Fruit fly (Drosophila melanogaster) whole organism, embryonic: ENCODE results near the gene SrpRbeta.

Experiments used
- Awh ChIP-seq: fragments of 200-800 bp; sonication (Bioruptor generic); IDR thresholded peaks from 2 replicates; pipeline ENCODE4, ENCODE4 v1.3.6; 2022; ENCODE audit warnings: missing biosample characterization, missing genetic modification characterization
- CG11093 ChIP-seq: fragments of 200-800 bp; sonication (Bioruptor generic); IDR thresholded peaks from 3 replicates; pipeline ENCODE4 v1.3.6; 2022; ENCODE audit warnings: missing biosample characterization, missing genetic modification characterization
- CG12104 ChIP-seq: fragments of 200-800 bp; sonication (Bioruptor generic); optimal IDR thresholded peaks from 3 replicates; lab custom pipeline; 2016; ENCODE audit warnings: missing biosample characterization, missing genetic modification characterization
- CG14667 ChIP-seq: fragments of 200-800 bp; sonication (Bioruptor generic); IDR thresholded peaks from 2 replicates; pipeline ENCODE4 v1.3.6; 2022; ENCODE audit warnings: missing biosample characterization, missing genetic modification characterization
- CG15479 ChIP-seq: fragments of 200-800 bp; sonication (Bioruptor generic); optimal IDR thresholded peaks from 3 replicates; lab custom pipeline; 2019; ENCODE audit warnings: missing biosample characterization, mild to moderate bottlenecking, missing genetic modification characterization, moderate library complexity
- CG2199 ChIP-seq: fragments of 200-800 bp; sonication (Bioruptor generic); IDR thresholded peaks from 3 replicates; pipeline ENCODE4 v1.3.6; 2022; ENCODE audit warnings: missing biosample characterization, missing genetic modification characterization
- CG2678 ChIP-seq: fragments of 200-800 bp; sonication (Bioruptor generic); optimal IDR thresholded peaks from 3 replicates; lab custom pipeline; 2019; ENCODE audit warnings: missing biosample characterization, mild to moderate bottlenecking, missing genetic modification characterization, moderate library complexity
- CG2712 ChIP-seq: fragments of 200-800 bp; optimal IDR thresholded peaks from 3 replicates; lab custom pipeline; 2019; ENCODE audit warnings: missing biosample characterization, mild to moderate bottlenecking, missing genetic modification characterization, moderate library complexity
- CG30431 ChIP-seq: fragments of 200-800 bp; sonication (Bioruptor generic); optimal IDR thresholded peaks from 2 replicates; lab custom pipeline; 2017; ENCODE audit warnings: missing biosample characterization, missing genetic modification characterization
- CG31441 ChIP-seq: fragments of 200-800 bp; sonication (Bioruptor generic); IDR thresholded peaks from 2 replicates; pipeline ENCODE4 v1.3.6; 2022; ENCODE audit warnings: missing biosample characterization, missing genetic modification characterization
- CG3726 ChIP-seq: fragments of 200-800 bp; sonication (Bioruptor generic); IDR thresholded peaks from 3 replicates; pipeline ENCODE4, ENCODE4 v1.3.6; 2022; ENCODE audit warnings: missing biosample characterization, missing genetic modification characterization
- CG8765 ChIP-seq: fragments of 200-800 bp; sonication (Bioruptor generic); IDR thresholded peaks from 2 replicates; pipeline ENCODE4 v1.3.6; 2022; ENCODE audit warnings: missing biosample characterization, missing genetic modification characterization
- CG9215 ChIP-seq: fragments of 200-800 bp; sonication (Bioruptor generic); IDR thresholded peaks from 2 replicates; pipeline ENCODE4 v1.3.6; 2022; ENCODE audit warnings: missing biosample characterization, missing genetic modification characterization
- D19A ChIP-seq: fragments of 200-800 bp; optimal IDR thresholded peaks from 3 replicates; lab custom pipeline; 2019; ENCODE audit warnings: missing biosample characterization, mild to moderate bottlenecking, missing genetic modification characterization, moderate library complexity
- Dbx ChIP-seq: fragments of 200-800 bp; sonication (Bioruptor generic); IDR thresholded peaks from 3 replicates; pipeline ENCODE4 v1.3.6; 2022; ENCODE audit warnings: missing biosample characterization, missing genetic modification characterization
- Deaf1 ChIP-seq: fragments of 200-800 bp; optimal IDR thresholded peaks from 3 replicates; lab custom pipeline; 2019; ENCODE audit warnings: missing biosample characterization, mild to moderate bottlenecking, missing genetic modification characterization, moderate library complexity
- Gsc ChIP-seq: fragments of 200-800 bp; sonication (Bioruptor generic); IDR thresholded peaks from 2 replicates; pipeline ENCODE4 v1.3.6; 2022; ENCODE audit warnings: missing biosample characterization, missing genetic modification characterization
- Hr51 ChIP-seq, 2 experiments: fragments of 200-800 bp; sonication (Bioruptor generic); optimal IDR thresholded peaks; 2 replicates in 1 of 2; 3 replicates in 1 of 2; lab custom pipeline; 2016 to 2018; ENCODE audit warnings: missing biosample characterization in 2 of 2, missing genetic modification characterization in 2 of 2, mild to moderate bottlenecking in 1 of 2, moderate library complexity in 1 of 2
- Med ChIP-seq: fragments of 200-800 bp; sonication (Bioruptor generic); peaks from one replicate; lab custom pipeline; 2016; ENCODE audit warnings: missing biosample characterization, missing genetic modification characterization, mild to moderate bottlenecking, inconsistent platforms, moderate library complexity
- Neu2 ChIP-seq: fragments of 200-800 bp; sonication (Bioruptor generic); optimal IDR thresholded peaks from 3 replicates; lab custom pipeline; 2016; ENCODE audit warnings: missing biosample characterization, missing genetic modification characterization, borderline replicate concordance
- Oaz ChIP-seq: fragments of 200-800 bp; sonication (Bioruptor generic); IDR thresholded peaks from 2 replicates; pipeline ENCODE4 v1.3.6; 2022; ENCODE audit warnings: missing biosample characterization, missing genetic modification characterization
- Sox102F ChIP-seq: fragments of 200-800 bp; sonication (Bioruptor generic); optimal IDR thresholded peaks from 2 replicates; lab custom pipeline; 2018; ENCODE audit warnings: missing biosample characterization, mild to moderate bottlenecking, missing genetic modification characterization, moderate library complexity
- Tbp ChIP-seq: fragments of >200 bp; optimal IDR thresholded peaks from 2 replicates; lab custom pipeline; 2018; ENCODE audit warnings: missing biosample characterization, missing genetic modification characterization
- bsh ChIP-seq, 2 experiments: fragments of 200-800 bp; sonication (Bioruptor generic); optimal IDR thresholded peaks; 2 replicates each; lab custom pipeline; 2017 to 2018; ENCODE audit warnings: mild to moderate bottlenecking in 2 of 2, missing biosample characterization in 2 of 2, missing genetic modification characterization in 2 of 2, moderate library complexity in 1 of 2
- ci ChIP-seq: fragments of 200-800 bp; sonication (Bioruptor generic); IDR thresholded peaks from 3 replicates; pipeline ENCODE4 v1.3.6; 2022; ENCODE audit warnings: missing biosample characterization, missing genetic modification characterization
- croc ChIP-seq: fragments of 200-800 bp; sonication (Bioruptor generic); conservative IDR thresholded peaks from 3 replicates; pipeline ENCODE4 v1.3.6; 2022; ENCODE audit warnings: missing biosample characterization, missing genetic modification characterization
- eyg ChIP-seq: fragments of 200-800 bp; sonication (Bioruptor generic); optimal IDR thresholded peaks from 3 replicates; lab custom pipeline; 2016; ENCODE audit warnings: missing biosample characterization, missing genetic modification characterization
- gem ChIP-seq: fragments of 200-800 bp; sonication (Bioruptor generic); optimal IDR thresholded peaks from 2 replicates; lab custom pipeline; 2019; ENCODE audit warnings: missing biosample characterization, mild to moderate bottlenecking, missing genetic modification characterization, moderate library complexity
- grau ChIP-seq: fragments of 200-800 bp; optimal IDR thresholded peaks from 3 replicates; lab custom pipeline; 2019; ENCODE audit warnings: missing biosample characterization, mild to moderate bottlenecking, missing genetic modification characterization, moderate library complexity
- jigr1 ChIP-seq: fragments of 200-800 bp; sonication (Bioruptor generic); IDR thresholded peaks from 3 replicates; pipeline ENCODE4 v1.3.6; 2022; ENCODE audit warnings: missing biosample characterization, missing genetic modification characterization
- jing ChIP-seq: fragments of 200-800 bp; sonication (Bioruptor generic); optimal IDR thresholded peaks from 2 replicates; lab custom pipeline; 2018; ENCODE audit warnings: missing biosample characterization, mild to moderate bottlenecking, missing genetic modification characterization
- luna ChIP-seq: fragments of 200-800 bp; sonication (Bioruptor generic); optimal IDR thresholded peaks from 2 replicates; lab custom pipeline; 2016; ENCODE audit warnings: missing biosample characterization, missing genetic modification characterization
- pzg ChIP-seq: fragments of 200-800 bp; sonication (Bioruptor generic); optimal IDR thresholded peaks from 3 replicates; lab custom pipeline; 2018; ENCODE audit warnings: missing biosample characterization, mild to moderate bottlenecking, missing genetic modification characterization, moderate library complexity
- row ChIP-seq: fragments of 200-800 bp; sonication (Bioruptor generic); IDR thresholded peaks from 3 replicates; pipeline ENCODE4 v1.3.6; 2022; ENCODE audit warnings: missing biosample characterization, missing genetic modification characterization
- sens ChIP-seq: fragments of 200-800 bp; sonication (Bioruptor generic); peaks from one replicate; lab custom pipeline; 2016; ENCODE audit warnings: missing biosample characterization, missing genetic modification characterization
- stc ChIP-seq: fragments of 200-800 bp; sonication (Bioruptor generic); IDR thresholded peaks from 2 replicates; pipeline ENCODE4 v1.3.6; 2022; ENCODE audit warnings: missing biosample characterization, missing genetic modification characterization
- twi ChIP-seq: fragments of 200-800 bp; optimal IDR thresholded peaks from 2 replicates; lab custom pipeline; 2019; ENCODE audit warnings: missing biosample characterization, mild to moderate bottlenecking, missing genetic modification characterization, moderate library complexity
- wdn ChIP-seq: fragments of 200-800 bp; sonication (Bioruptor generic); IDR thresholded peaks from 2 replicates; pipeline ENCODE4 v1.3.6; 2022; ENCODE audit warnings: missing biosample characterization, missing genetic modification characterization
- z ChIP-seq: fragments of 200-800 bp; sonication (Bioruptor generic); IDR thresholded peaks from 3 replicates; pipeline ENCODE4 v1.3.6; 2022; ENCODE audit warnings: missing biosample characterization, missing genetic modification characterization
- zf30C ChIP-seq: fragments of 200-800 bp; sonication (Bioruptor generic); optimal IDR thresholded peaks from 3 replicates; lab custom pipeline; 2018; ENCODE audit warnings: missing biosample characterization, mild to moderate bottlenecking, missing genetic modification characterization

Gene SrpRbeta

dm6 chr3L:8748323-8748722, 28.3 kb upstream of the SrpRbeta start:
- TF ChIP-seq croc (GFP tag; lab: Robert Waterston, UW), result no peak
- peak; percentile 15 for TF ChIP-seq CG2678 (tag; lab: Kevin White, UChicago)
- no peak for TF ChIP-seq CG11093 (GFP tag; lab: Robert Waterston, UW)
- peak in 1 of 2 experiments; percentile 7 for TF ChIP-seq Hr51 (GFP tag; optimal IDR thresholded peaks at IDR 0.05; lab: Kevin White, UChicago)
- TF ChIP-seq Gsc (GFP tag; lab: Robert Waterston, UW), result no peak
- TF ChIP-seq CG30431 (GFP tag; lab: Kevin White, UChicago), result no peak
- TF ChIP-seq Oaz (GFP tag; lab: Robert Waterston, UW), result no peak
- TF ChIP-seq CG15479 (GFP tag; lab: Kevin White, UChicago), result no peak
- peak; percentile 12 for TF ChIP-seq CG2712 (tag; lab: Kevin White, UChicago)
- TF ChIP-seq row (GFP tag; lab: Robert Waterston, UW), result peak; percentile 31; the same call in 1 of the 3 replicates
- no peak for TF ChIP-seq CG9215 (GFP tag; lab: Robert Waterston, UW)
- no peak for TF ChIP-seq stc
- TF ChIP-seq Tbp, result no peak
- peak; percentile 26 for TF ChIP-seq gem (tag; lab: Kevin White, UChicago)
- no peak for TF ChIP-seq Dbx (GFP tag; lab: Robert Waterston, UW)
- TF ChIP-seq bsh (GFP tag; optimal IDR thresholded peaks at IDR 0.05; lab: Kevin White, UChicago), result peak in 1 of 2 experiments; percentile 4
- TF ChIP-seq CG3726 (GFP tag; lab: Robert Waterston, UW), result no peak
- 0 out of 2 replicates have a peak, but pooled peaks have one; percentile 9 for TF ChIP-seq Awh
- peak; percentile 91 for TF ChIP-seq D19A (tag; lab: Kevin White, UChicago)
- peak; percentile 32 for TF ChIP-seq Sox102F
- TF ChIP-seq jing (GFP tag; lab: Kevin White, UChicago), result no peak
- TF ChIP-seq jigr1 (GFP tag; lab: Robert Waterston, UW), result no peak
- TF ChIP-seq sens (GFP tag; lab: Kevin White, UChicago), result peak; percentile 63
- no peak for TF ChIP-seq luna (GFP tag; lab: Kevin White, UChicago)
- no peak for TF ChIP-seq wdn (GFP tag; lab: Robert Waterston, UW)
- no peak for TF ChIP-seq ci (GFP tag; lab: Robert Waterston, UW)
- no peak for TF ChIP-seq eyg
- TF ChIP-seq CG14667, result no peak
- no peak for TF ChIP-seq grau
- TF ChIP-seq CG2199 (GFP tag; lab: Robert Waterston, UW), result no peak
- 0 out of 2 replicates have a peak, but pooled peaks have one; percentile 11 for TF ChIP-seq CG31441 (GFP tag; lab: Robert Waterston, UW)
- no peak for TF ChIP-seq Neu2 (GFP tag; lab: Kevin White, UChicago)
- TF ChIP-seq CG8765 (GFP tag; lab: Robert Waterston, UW), result no peak
- TF ChIP-seq, all 482 proteins: peak for 11

DNA sequence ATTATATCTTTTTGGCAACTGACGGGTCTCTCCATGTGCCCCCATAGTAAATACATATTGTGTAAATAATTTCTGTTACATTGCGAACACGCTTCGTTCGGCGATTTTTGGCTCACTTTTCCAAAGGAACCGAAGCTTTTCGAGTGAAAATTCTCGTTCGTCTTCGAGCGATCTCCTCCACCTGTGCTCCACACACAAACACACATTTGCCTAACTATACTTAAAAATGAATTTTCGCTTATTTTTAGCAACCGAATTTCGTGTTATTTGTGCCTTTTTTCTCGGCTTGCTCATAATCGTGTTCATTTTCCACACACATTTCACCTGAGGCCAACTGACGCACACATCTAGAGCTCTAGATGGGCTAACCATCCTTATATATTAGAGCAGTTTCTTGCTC, 26.5 kb upstream of the SrpRbeta start:
- TF ChIP-seq zf30C, result no peak
- TF ChIP-seq pzg (GFP tag; lab: Kevin White, UChicago), result no peak
- TF ChIP-seq twi, result no peak
- no peak for TF ChIP-seq ci (GFP tag; lab: Robert Waterston, UW)
- TF ChIP-seq Neu2 (GFP tag; lab: Kevin White, UChicago), result no peak
- peak; percentile 62 for TF ChIP-seq Deaf1 (tag; lab: Kevin White, UChicago)
- TF ChIP-seq z (GFP tag; lab: Robert Waterston, UW), result peak; percentile 80
- TF ChIP-seq CG12104, result no peak
- peak; percentile 13 for TF ChIP-seq Med (GFP tag; lab: Kevin White, UChicago)
